Worm (Caenorhabditis elegans) whole organism, L2 larva: ENCODE measurements around the gene BE10.3.

Experiments used
- ama-1 ChIP-seq: fragments of 150-350 bp; optimal IDR thresholded peaks from 2 replicates; lab custom pipeline; 2018; ENCODE audit warnings: inconsistent platforms
- lin-39 ChIP-seq: fragments of 150-350 bp; optimal IDR thresholded peaks from 2 replicates; lab custom pipeline; 2014; ENCODE audit warnings: missing biosample characterization, missing genetic modification reagents, missing genetic modification characterization
- lsy-2 ChIP-seq, 2 experiments: fragments of 150-350 bp in 1 of 2; sonication (generic microtip) in 1 of 2; optimal IDR thresholded peaks; 2 replicates each; lab custom pipeline; 2014 to 2017; ENCODE audit warnings: missing biosample characterization in 2 of 2, missing genetic modification characterization in 2 of 2
- mab-5 ChIP-seq: fragments of 150-350 bp; optimal IDR thresholded peaks from 2 replicates; lab custom pipeline; 2014; ENCODE audit warnings: missing biosample characterization, missing genetic modification characterization
- zag-1 ChIP-seq: fragments of 150-350 bp; optimal IDR thresholded peaks from 2 replicates; lab custom pipeline; 2014; ENCODE audit warnings: missing biosample characterization, missing genetic modification characterization

DNA sequence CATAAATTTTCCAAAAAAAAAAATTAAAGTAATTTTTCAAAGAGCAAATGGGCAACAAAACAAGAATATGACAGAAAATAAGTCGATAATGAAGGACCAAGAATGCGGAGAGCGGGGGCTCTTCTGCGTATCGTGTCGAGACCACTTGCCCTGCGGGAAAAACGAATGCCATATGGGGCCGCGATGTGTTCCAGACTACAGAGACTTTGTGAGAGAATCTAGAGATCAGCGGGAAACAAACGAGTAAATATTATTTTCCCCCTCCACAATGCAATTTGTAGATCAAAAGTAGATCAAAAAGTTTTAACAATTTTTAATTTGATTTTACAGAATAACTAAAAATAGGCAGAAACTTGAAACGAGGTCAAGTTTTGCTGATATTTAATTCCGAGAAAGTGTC, 32.4 kb downstream of the BE10.3 start:
- TF ChIP-seq lin-39 (no peak), lsy-2 (tag; optimal IDR thresholded peaks at IDR 0.05; lab: Kevin White, UChicago) (no peak), mab-5 (no peak), ama-1 (no peak), zag-1 (tag; lab: Kevin White, UChicago) (no peak)
